In genomic region chr3L:10822364-10823231, dm6 we compare ENCODE assay signal across 1 fruit fly cellular context.
TF ChIP-seq lines count a peak whose summit lies in the region.

No protein-coding gene starts in this region.

TF ChIP-seq in whole organism, embryonic, 481 proteins besides CTCF, POLR2A, EP300 and RAD21 (continued from another document and continues in another):
- peak; percentile 58 for TF ChIP-seq crol (GFP tag; IDR thresholded peaks at IDR 0.05; lab: Robert Waterston, UW)
- TF ChIP-seq CG10959 (GFP tag; IDR thresholded peaks at IDR 0.05; lab: Robert Waterston, UW): no peak
- peak; percentile 15 for TF ChIP-seq CG12942 (GFP tag; optimal IDR thresholded peaks at IDR 0.05; lab: Kevin White, UChicago)
- no peak for TF ChIP-seq Dref (GFP tag; IDR thresholded peaks at IDR 0.05; lab: Robert Waterston, UW)
- no peak for TF ChIP-seq gfzf (GFP tag; optimal IDR thresholded peaks at IDR 0.05; lab: Kevin White, UChicago)
- TF ChIP-seq ase (GFP tag; IDR thresholded peaks at IDR 0.05; lab: Robert Waterston, UW): 0 out of 3 replicates have a peak, but pooled peaks have one; percentile 9
- peak; percentile 29 for TF ChIP-seq CG7786 (GFP tag; optimal IDR thresholded peaks at IDR 0.05; lab: Kevin White, UChicago)
- no peak for TF ChIP-seq Trl (optimal IDR thresholded peaks at IDR 0.05; lab: Kevin White, UChicago)
- TF ChIP-seq Trl (GFP tag; optimal IDR thresholded peaks at IDR 0.05; lab: Kevin White, UChicago): peak; percentile 31
- TF ChIP-seq Doc2 (GFP tag; IDR thresholded peaks at IDR 0.05; lab: Robert Waterston, UW): no peak
- peak; percentile 66 for TF ChIP-seq CG10147 (GFP tag; optimal IDR thresholded peaks at IDR 0.05; lab: Kevin White, UChicago)
- TF ChIP-seq CG31224 (GFP tag; IDR thresholded peaks at IDR 0.05; lab: Robert Waterston, UW): peak; percentile 68
- 0 out of 2 replicates have a peak, but pooled peaks have one; percentile 50 for TF ChIP-seq cas (GFP tag; IDR thresholded peaks at IDR 0.05; lab: Robert Waterston, UW)
- TF ChIP-seq ftz-f1 (GFP tag; optimal IDR thresholded peaks at IDR 0.05; lab: Kevin White, UChicago): no peak
- TF ChIP-seq CG1602 (GFP tag; optimal IDR thresholded peaks at IDR 0.05; lab: Kevin White, UChicago): peak; percentile 51
- TF ChIP-seq CG2129 (GFP tag; IDR thresholded peaks at IDR 0.05; lab: Robert Waterston, UW; ENCODE audit: partially characterized antibody): no peak
- peak; percentile 74 for TF ChIP-seq CG32532 (GFP tag; IDR thresholded peaks at IDR 0.05; lab: Robert Waterston, UW)
- TF ChIP-seq Deaf1 (tag; optimal IDR thresholded peaks at IDR 0.05; lab: Kevin White, UChicago): peak; percentile 60
- peak; percentile 42 for TF ChIP-seq Asciz (GFP tag; optimal IDR thresholded peaks at IDR 0.05; lab: Kevin White, UChicago)
- peak; percentile 35 for TF ChIP-seq zen (tag; optimal IDR thresholded peaks at IDR 0.05; lab: Kevin White, UChicago)
- peak; percentile 76 for TF ChIP-seq Oli (tag; optimal IDR thresholded peaks at IDR 0.05; lab: Kevin White, UChicago)
- peak; percentile 6 for TF ChIP-seq CG17802 (tag; optimal IDR thresholded peaks at IDR 0.05; lab: Kevin White, UChicago)
- TF ChIP-seq klu (GFP tag; IDR thresholded peaks at IDR 0.05; lab: Robert Waterston, UW): 0 out of 2 replicates have a peak, but pooled peaks have one; percentile 28
- no peak for TF ChIP-seq CG10431 (GFP tag; optimal IDR thresholded peaks at IDR 0.05; lab: Kevin White, UChicago)
- peak; percentile 45; the same call in 1 of the 2 replicates for TF ChIP-seq dimm (GFP tag; IDR thresholded peaks at IDR 0.05; lab: Robert Waterston, UW)
- peak; percentile 62 for TF ChIP-seq pum (GFP tag; optimal IDR thresholded peaks at IDR 0.05; lab: Kevin White, UChicago)
- no peak for TF ChIP-seq bowl (GFP tag; IDR thresholded peaks at IDR 0.05; lab: Robert Waterston, UW)
- no peak for TF ChIP-seq Atf3 (GFP tag; optimal IDR thresholded peaks at IDR 0.05; lab: Kevin White, UChicago)
- peak; percentile 51; the same call in 1 of the 2 replicates for TF ChIP-seq CG9215 (GFP tag; IDR thresholded peaks at IDR 0.05; lab: Robert Waterston, UW)
- TF ChIP-seq tll (GFP tag; optimal IDR thresholded peaks at IDR 0.05; lab: Kevin White, UChicago): no peak
- TF ChIP-seq lilli (GFP tag; optimal IDR thresholded peaks at IDR 0.05; lab: Kevin White, UChicago): peak; percentile 68
- peak in 1 of 3 experiments; percentile 26 for TF ChIP-seq lola (GFP tag; optimal IDR thresholded peaks at IDR 0.05; lab: Kevin White, UChicago)
- peak; percentile 71 for TF ChIP-seq CG34422 (GFP tag; IDR thresholded peaks at IDR 0.05; lab: Robert Waterston, UW)
- TF ChIP-seq Hr78 (GFP tag; optimal IDR thresholded peaks at IDR 0.05; lab: Kevin White, UChicago): peak in 1 of 2 experiments; percentile 25
- no peak for TF ChIP-seq CG7745 (tag; optimal IDR thresholded peaks at IDR 0.05; lab: Kevin White, UChicago)
- peak; percentile 83 for TF ChIP-seq caup (GFP tag; optimal IDR thresholded peaks at IDR 0.05; lab: Kevin White, UChicago; ENCODE audit: severe bottlenecking)
- no peak for TF ChIP-seq ab (GFP tag; optimal IDR thresholded peaks at IDR 0.05; lab: Kevin White, UChicago)
- no peak for TF ChIP-seq zen2 (GFP tag; IDR thresholded peaks at IDR 0.05; lab: Robert Waterston, UW; ENCODE audit: partially characterized antibody)
- TF ChIP-seq trh (GFP tag; optimal IDR thresholded peaks at IDR 0.05; lab: Kevin White, UChicago): no peak
- peak; percentile 61 for TF ChIP-seq CG15011 (GFP tag; optimal IDR thresholded peaks at IDR 0.05; lab: Kevin White, UChicago)
- peak; percentile 62 for TF ChIP-seq tin (GFP tag; optimal IDR thresholded peaks at IDR 0.05; lab: Kevin White, UChicago)
- TF ChIP-seq CG4707 (GFP tag; optimal IDR thresholded peaks at IDR 0.05; lab: Kevin White, UChicago): no peak
- peak; percentile 51 for TF ChIP-seq schlank (tag; optimal IDR thresholded peaks at IDR 0.05; lab: Kevin White, UChicago)
- peak; percentile 70 for TF ChIP-seq lmd (GFP tag; IDR thresholded peaks at IDR 0.05; lab: Robert Waterston, UW)
- peak; percentile 52 for TF ChIP-seq CG8281 (tag; optimal IDR thresholded peaks at IDR 0.05; lab: Kevin White, UChicago)
- TF ChIP-seq D (optimal IDR thresholded peaks at IDR 0.05; lab: Kevin White, UChicago): no peak
- peak; percentile 73 for TF ChIP-seq D (GFP tag; optimal IDR thresholded peaks at IDR 0.05; lab: Kevin White, UChicago)
- peak; percentile 56; the same call in 1 of the 2 replicates for TF ChIP-seq CG3847 (GFP tag; IDR thresholded peaks at IDR 0.05; lab: Robert Waterston, UW)
- peak; percentile 44; the same call in 1 of the 3 replicates for TF ChIP-seq H15 (GFP tag; IDR thresholded peaks at IDR 0.05; lab: Robert Waterston, UW)
- TF ChIP-seq fd96Cb (tag; optimal IDR thresholded peaks at IDR 0.05; lab: Kevin White, UChicago): peak; percentile 74
- TF ChIP-seq PHDP (tag; optimal IDR thresholded peaks at IDR 0.05; lab: Kevin White, UChicago): peak; percentile 79
- peak; percentile 90 for TF ChIP-seq Med (GFP tag; lab: Kevin White, UChicago)
- peak; percentile 39 for TF ChIP-seq Max (GFP tag; optimal IDR thresholded peaks at IDR 0.05; lab: Kevin White, UChicago)
- peak; percentile 46 for TF ChIP-seq Fer2 (tag; optimal IDR thresholded peaks at IDR 0.05; lab: Kevin White, UChicago)
- no peak for TF ChIP-seq NC2β (GFP tag; optimal IDR thresholded peaks at IDR 0.05; lab: Kevin White, UChicago)
- peak; percentile 53; the same call in 2 of the 3 replicates for TF ChIP-seq Aef1 (GFP tag; IDR thresholded peaks at IDR 0.05; lab: Robert Waterston, UW)
- no peak for TF ChIP-seq usp (GFP tag; optimal IDR thresholded peaks at IDR 0.05; lab: Kevin White, UChicago)
- TF ChIP-seq Scr (GFP tag; IDR thresholded peaks at IDR 0.05; lab: Robert Waterston, UW; ENCODE audit: partially characterized antibody): no peak
- peak; percentile 15 for TF ChIP-seq ems (GFP tag; optimal IDR thresholded peaks at IDR 0.05; lab: Kevin White, UChicago)
- peak; percentile 71 for TF ChIP-seq zfh1 (GFP tag; IDR thresholded peaks at IDR 0.05; lab: Robert Waterston, UW)
- TF ChIP-seq z (GFP tag; IDR thresholded peaks at IDR 0.05; lab: Robert Waterston, UW): no peak
- TF ChIP-seq Tbp (GFP tag; optimal IDR thresholded peaks at IDR 0.05; lab: Kevin White, UChicago): no peak
- TF ChIP-seq ind (GFP tag; optimal IDR thresholded peaks at IDR 0.05; lab: Kevin White, UChicago): peak; percentile 70
- TF ChIP-seq dan (GFP tag; IDR thresholded peaks at IDR 0.05; lab: Robert Waterston, UW): no peak
- TF ChIP-seq aop (GFP tag; IDR thresholded peaks at IDR 0.05; lab: Robert Waterston, UW): no peak
- peak; percentile 16 for TF ChIP-seq gro (GFP tag; optimal IDR thresholded peaks at IDR 0.05; lab: Kevin White, UChicago)
- TF ChIP-seq Opbp (GFP tag; IDR thresholded peaks at IDR 0.05; lab: Robert Waterston, UW; ENCODE audit: partially characterized antibody): no peak
- peak; percentile 61 for TF ChIP-seq CG12071 (GFP tag; optimal IDR thresholded peaks at IDR 0.05; lab: Kevin White, UChicago)
- TF ChIP-seq CG9932 (GFP tag; IDR thresholded peaks at IDR 0.05; lab: Robert Waterston, UW): peak; percentile 59
- no peak for TF ChIP-seq eyg (GFP tag; optimal IDR thresholded peaks at IDR 0.05; lab: Kevin White, UChicago)
- peak; percentile 17 for TF ChIP-seq CG1647 (GFP tag; optimal IDR thresholded peaks at IDR 0.05; lab: Kevin White, UChicago)
- TF ChIP-seq sqz (GFP tag; optimal IDR thresholded peaks at IDR 0.05; lab: Kevin White, UChicago): peak; percentile 47
- peak; percentile 55 for TF ChIP-seq Nf-YC (tag; optimal IDR thresholded peaks at IDR 0.05; lab: Kevin White, UChicago)
- TF ChIP-seq tup (GFP tag; optimal IDR thresholded peaks at IDR 0.05; lab: Kevin White, UChicago): peak; percentile 32
- TF ChIP-seq sug (tag; optimal IDR thresholded peaks at IDR 0.05; lab: Kevin White, UChicago): peak; percentile 71
- no peak for TF ChIP-seq da (GFP tag; optimal IDR thresholded peaks at IDR 0.05; lab: Kevin White, UChicago)
- no peak for TF ChIP-seq knrl (GFP tag; IDR thresholded peaks at IDR 0.05; lab: Robert Waterston, UW; ENCODE audit: partially characterized antibody)
- TF ChIP-seq repo (GFP tag; optimal IDR thresholded peaks at IDR 0.05; lab: Kevin White, UChicago): no peak
- no peak for TF ChIP-seq CG9797 (GFP tag; optimal IDR thresholded peaks at IDR 0.05; lab: Kevin White, UChicago)
- TF ChIP-seq C15 (GFP tag; IDR thresholded peaks at IDR 0.05; lab: Robert Waterston, UW): peak; percentile 54; the same call in 1 of the 3 replicates
- peak; percentile 83 for TF ChIP-seq CG15269 (tag; optimal IDR thresholded peaks at IDR 0.05; lab: Kevin White, UChicago)
- peak; percentile 14 for TF ChIP-seq pb (GFP tag; optimal IDR thresholded peaks at IDR 0.05; lab: Kevin White, UChicago)
- TF ChIP-seq NK7.1 (GFP tag; optimal IDR thresholded peaks at IDR 0.05; lab: Kevin White, UChicago): peak; percentile 40
- peak; percentile 58 for TF ChIP-seq CG10366 (GFP tag; IDR thresholded peaks at IDR 0.05; lab: Robert Waterston, UW)
- TF ChIP-seq CG14965 (GFP tag; optimal IDR thresholded peaks at IDR 0.05; lab: Kevin White, UChicago; ENCODE audit: borderline replicate concordance): no peak
- peak; percentile 75 for TF ChIP-seq Dbx (GFP tag; IDR thresholded peaks at IDR 0.05; lab: Robert Waterston, UW)
- peak; percentile 47; the same call in 1 of the 2 replicates for TF ChIP-seq CG4404 (GFP tag; IDR thresholded peaks at IDR 0.05; lab: Robert Waterston, UW)
- no peak for TF ChIP-seq HmgD (GFP tag; optimal IDR thresholded peaks at IDR 0.05; lab: Kevin White, UChicago)
- peak; percentile 21 for TF ChIP-seq CG7928 (GFP tag; optimal IDR thresholded peaks at IDR 0.05; lab: Kevin White, UChicago)
- TF ChIP-seq CG11398 (GFP tag; optimal IDR thresholded peaks at IDR 0.05; lab: Kevin White, UChicago): no peak
- 0 out of 2 replicates have a peak, but pooled peaks have one; percentile 43 for TF ChIP-seq rib (GFP tag; IDR thresholded peaks at IDR 0.05; lab: Robert Waterston, UW)
- TF ChIP-seq Abd-B (GFP tag; optimal IDR thresholded peaks at IDR 0.05; lab: Kevin White, UChicago): peak; percentile 58
- no peak for TF ChIP-seq corto (GFP tag; optimal IDR thresholded peaks at IDR 0.05; lab: Kevin White, UChicago)
- no peak for TF ChIP-seq Atf-2 (GFP tag; optimal IDR thresholded peaks at IDR 0.05; lab: Kevin White, UChicago)
- TF ChIP-seq esg (GFP tag; conservative IDR thresholded peaks at IDR 0.05; lab: Robert Waterston, UW): peak; percentile 67
- TF ChIP-seq cad (GFP tag; optimal IDR thresholded peaks at IDR 0.05; lab: Kevin White, UChicago): no peak
- TF ChIP-seq GATAe (GFP tag; conservative IDR thresholded peaks at IDR 0.05; lab: Robert Waterston, UW): no peak
- TF ChIP-seq CG16863 (GFP tag; optimal IDR thresholded peaks at IDR 0.05; lab: Kevin White, UChicago): peak; percentile 27
- no peak for TF ChIP-seq Kr (GFP tag; optimal IDR thresholded peaks at IDR 0.05; lab: Kevin White, UChicago)
- peak; percentile 43 for TF ChIP-seq Jarid2 (GFP tag; optimal IDR thresholded peaks at IDR 0.05; lab: Kevin White, UChicago)
- no peak for TF ChIP-seq cato (GFP tag; optimal IDR thresholded peaks at IDR 0.05; lab: Kevin White, UChicago; ENCODE audit: borderline replicate concordance)
- peak; percentile 37 for TF ChIP-seq kni (GFP tag; optimal IDR thresholded peaks at IDR 0.05; lab: Kevin White, UChicago)
- TF ChIP-seq CG13123 (GFP tag; optimal IDR thresholded peaks at IDR 0.05; lab: Kevin White, UChicago): peak; percentile 21
- no peak for TF ChIP-seq CG6654 (GFP tag; optimal IDR thresholded peaks at IDR 0.05; lab: Kevin White, UChicago)
- peak; percentile 2 for TF ChIP-seq Usf (GFP tag; optimal IDR thresholded peaks at IDR 0.05; lab: Kevin White, UChicago)
- peak; percentile 52 for TF ChIP-seq CG17612 (GFP tag; IDR thresholded peaks at IDR 0.05; lab: Robert Waterston, UW)
- TF ChIP-seq Lim3 (GFP tag; IDR thresholded peaks at IDR 0.05; lab: Robert Waterston, UW): no peak
- TF ChIP-seq CG14441 (GFP tag; IDR thresholded peaks at IDR 0.05; lab: Robert Waterston, UW): peak; percentile 77
- no peak for TF ChIP-seq Dfd (GFP tag; optimal IDR thresholded peaks at IDR 0.05; lab: Kevin White, UChicago)
- peak; percentile 11; the same call in 1 of the 2 replicates for TF ChIP-seq Ravus (GFP tag; IDR thresholded peaks at IDR 0.05; lab: Robert Waterston, UW)
- TF ChIP-seq CG15514 (GFP tag; optimal IDR thresholded peaks at IDR 0.05; lab: Kevin White, UChicago): peak; percentile 75
- peak; percentile 78 for TF ChIP-seq CG13296 (GFP tag; optimal IDR thresholded peaks at IDR 0.05; lab: Kevin White, UChicago)
- TF ChIP-seq Xbp1 (GFP tag; optimal IDR thresholded peaks at IDR 0.05; lab: Kevin White, UChicago): peak; percentile 70
- TF ChIP-seq Dip2 (GFP tag; IDR thresholded peaks at IDR 0.05; lab: Robert Waterston, UW): no peak
- TF ChIP-seq Pdp1 (GFP tag; optimal IDR thresholded peaks at IDR 0.05; lab: Kevin White, UChicago): peak; percentile 45 to 49
- no peak for TF ChIP-seq CG12236 (GFP tag; optimal IDR thresholded peaks at IDR 0.05; lab: Kevin White, UChicago)
- no peak for TF ChIP-seq mld (GFP tag; IDR thresholded peaks at IDR 0.05; lab: Robert Waterston, UW; ENCODE audit: partially characterized antibody)
- peak; percentile 64 for TF ChIP-seq CG6765 (GFP tag; optimal IDR thresholded peaks at IDR 0.05; lab: Kevin White, UChicago)
- no peak for TF ChIP-seq wek (GFP tag; optimal IDR thresholded peaks at IDR 0.05; lab: Kevin White, UChicago)
- peak; percentile 70; the same call in 2 of the 3 replicates for TF ChIP-seq CG7357 (GFP tag; IDR thresholded peaks at IDR 0.05; lab: Robert Waterston, UW)
- TF ChIP-seq CG4617 (GFP tag; optimal IDR thresholded peaks at IDR 0.05; lab: Kevin White, UChicago; ENCODE audit: borderline replicate concordance): peak; percentile 11
- TF ChIP-seq CG2889 (GFP tag; IDR thresholded peaks at IDR 0.05; lab: Robert Waterston, UW): peak; percentile 76
- no peak for TF ChIP-seq inv (GFP tag; IDR thresholded peaks at IDR 0.05; lab: Robert Waterston, UW; ENCODE audit: partially characterized antibody)
- TF ChIP-seq stwl (tag; optimal IDR thresholded peaks at IDR 0.05; lab: Kevin White, UChicago): no peak
- peak; percentile 8 for TF ChIP-seq Lhr (GFP tag; optimal IDR thresholded peaks at IDR 0.05; lab: Kevin White, UChicago)
- peak; percentile 79 for TF ChIP-seq bcd (GFP tag; optimal IDR thresholded peaks at IDR 0.05; lab: Kevin White, UChicago)
- peak; percentile 65; the same call in 2 of the 3 replicates for TF ChIP-seq CG11560 (tag; IDR thresholded peaks at IDR 0.05; lab: Robert Waterston, UW)
- peak; percentile 50 for TF ChIP-seq oc (tag; optimal IDR thresholded peaks at IDR 0.05; lab: Kevin White, UChicago)
- peak; percentile 69 for TF ChIP-seq CG18262 (tag; optimal IDR thresholded peaks at IDR 0.05; lab: Kevin White, UChicago)
- TF ChIP-seq Side (GFP tag; optimal IDR thresholded peaks at IDR 0.05; lab: Kevin White, UChicago): peak; percentile 36
